Fruit fly (Drosophila melanogaster): ENCODE results near the gene CG13919.

CG13919 gene

dm6 chr3L:1664876-1665275 lies 19.6 kb downstream of the CG13919 start, which contains the start of the genes Srrm234 and CG7974 (continued):
- TF ChIP-seq CG13775 (GFP tag; optimal IDR thresholded peaks at IDR 0.05) (no peak), HmgD (GFP tag; optimal IDR thresholded peaks at IDR 0.05) (no peak), ab (GFP tag; optimal IDR thresholded peaks at IDR 0.05) (no peak), CG1603 (tag; optimal IDR thresholded peaks at IDR 0.05) (no peak), CG1832 (GFP tag; optimal IDR thresholded peaks at IDR 0.05) (no peak), MTF-1 (GFP tag; optimal IDR thresholded peaks at IDR 0.05; ENCODE audit: borderline replicate concordance) (no peak), knrl (GFP tag; IDR thresholded peaks at IDR 0.05; ENCODE audit: partially characterized antibody) (0 out of 3 replicates have a peak, but pooled peaks have one; percentile 11), Opbp (GFP tag; IDR thresholded peaks at IDR 0.05; ENCODE audit: partially characterized antibody) (peak; percentile 51; the same call in 1 of the 3 replicates), Dbx (GFP tag; IDR thresholded peaks at IDR 0.05) (no peak), shn (GFP tag; optimal IDR thresholded peaks at IDR 0.05) (no peak), lola (GFP tag; optimal IDR thresholded peaks at IDR 0.05) (no peak), CG11456 (GFP tag; IDR thresholded peaks at IDR 0.05) (no peak), cato (GFP tag; optimal IDR thresholded peaks at IDR 0.05; ENCODE audit: borderline replicate concordance) (no peak), CG4328 (GFP tag; optimal IDR thresholded peaks at IDR 0.05) (no peak), Elba2 (GFP tag; optimal IDR thresholded peaks at IDR 0.05) (peak; percentile 94), az2 (GFP tag; optimal IDR thresholded peaks at IDR 0.05) (no peak), sc (optimal IDR thresholded peaks at IDR 0.05) (no peak), sc (GFP tag; optimal IDR thresholded peaks at IDR 0.05) (no peak), Hr3 (GFP tag; optimal IDR thresholded peaks at IDR 0.05) (no peak), CG11723 (GFP tag; optimal IDR thresholded peaks at IDR 0.05) (no peak), gfzf (GFP tag; optimal IDR thresholded peaks at IDR 0.05) (peak; percentile 88), slbo (GFP tag; IDR thresholded peaks at IDR 0.05) (no peak), CG14667 (GFP tag; IDR thresholded peaks at IDR 0.05) (no peak), bbx (GFP tag; IDR thresholded peaks at IDR 0.05; ENCODE audit: partially characterized antibody) (peak; percentile 32; the same call in 1 of the 2 replicates), CG11247 (GFP tag; IDR thresholded peaks at IDR 0.05) (no peak), H2.0 (GFP tag; IDR thresholded peaks at IDR 0.05) (no peak), CG16813 (GFP tag; IDR thresholded peaks at IDR 0.05; ENCODE audit: partially characterized antibody) (no peak), Chrac-16 (GFP tag; optimal IDR thresholded peaks at IDR 0.05) (no peak), schlank (tag; optimal IDR thresholded peaks at IDR 0.05) (no peak), Med (GFP tag) (peak; percentile 78), Stat92E (GFP tag; optimal IDR thresholded peaks at IDR 0.05) (no peak), amos (GFP tag; IDR thresholded peaks at IDR 0.05; ENCODE audit: partially characterized antibody) (peak; percentile 38; the same call in 1 of the 2 replicates), gce (GFP tag; IDR thresholded peaks at IDR 0.05) (no peak), Ravus (GFP tag; IDR thresholded peaks at IDR 0.05) (no peak), CG17186 (GFP tag; optimal IDR thresholded peaks at IDR 0.05) (no peak), HmgZ (tag; optimal IDR thresholded peaks at IDR 0.05) (peak; percentile 20), hth (optimal IDR thresholded peaks at IDR 0.05) (no peak), CG8359 (GFP tag; optimal IDR thresholded peaks at IDR 0.05; ENCODE audit: borderline replicate concordance) (no peak), Pdp1 (GFP tag; optimal IDR thresholded peaks at IDR 0.05) (no peak), E2f2 (GFP tag; IDR thresholded peaks at IDR 0.05) (peak; percentile 55), Bdp1 (GFP tag; optimal IDR thresholded peaks at IDR 0.05) (no peak), CG30020 (tag; optimal IDR thresholded peaks at IDR 0.05) (no peak), Deaf1 (tag; optimal IDR thresholded peaks at IDR 0.05) (no peak), CG42726 (GFP tag; IDR thresholded peaks at IDR 0.05; ENCODE audit: partially characterized antibody) (no peak), ems (GFP tag; optimal IDR thresholded peaks at IDR 0.05) (no peak), BtbVII (GFP tag; optimal IDR thresholded peaks at IDR 0.05) (no peak), CG12391 (tag; optimal IDR thresholded peaks at IDR 0.05) (no peak), sug (tag; optimal IDR thresholded peaks at IDR 0.05) (no peak), CG6813 (GFP tag; optimal IDR thresholded peaks at IDR 0.05) (no peak), CG15601 (tag; optimal IDR thresholded peaks at IDR 0.05) (no peak)
